Worm (Caenorhabditis elegans): ENCODE results near the gene F25G6.8.

DNA sequence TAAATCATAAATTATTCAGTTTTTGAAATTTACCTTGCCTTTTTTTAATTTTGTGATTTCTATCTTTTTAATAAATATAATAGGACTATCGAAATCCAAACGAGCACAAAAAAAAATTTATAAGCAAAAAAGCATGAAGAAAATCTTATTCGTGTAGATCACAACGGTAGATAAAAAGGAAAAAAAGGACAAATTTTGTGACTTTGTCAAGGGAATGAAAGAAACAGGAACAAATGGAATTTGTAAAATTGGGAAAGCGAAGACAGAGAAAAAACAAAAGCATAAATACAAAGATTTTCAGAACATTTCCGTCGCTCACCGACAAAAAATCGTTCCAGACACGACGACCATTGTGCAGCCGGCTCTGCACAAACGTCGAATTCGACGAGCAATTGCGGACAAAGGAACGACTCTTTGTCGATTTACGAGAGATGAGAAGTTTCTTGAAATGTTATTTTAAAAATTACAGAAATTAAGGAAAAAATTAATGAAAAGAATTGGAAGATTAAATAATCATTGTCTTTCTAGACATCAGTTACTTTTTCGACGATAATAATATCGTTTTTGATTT is 46.1 kb downstream of the F25G6.8 start, which contains the start of gene F45F2.10:
- TF ChIP-seq unc-3 (GFP tag; conservative IDR thresholded peaks at IDR 0.05), result no peak
- TF ChIP-seq unc-3 (tag; optimal IDR thresholded peaks at IDR 0.05), result no peak
- TF ChIP-seq ama-1 (optimal IDR thresholded peaks at IDR 0.05), result no peak
- TF ChIP-seq sox-2 (GFP tag; IDR thresholded peaks at IDR 0.05), result peak; percentile 12; the same call in 1 of the 2 replicates
- TF ChIP-seq nhr-11 (tag; optimal IDR thresholded peaks at IDR 0.05), result no peak
- TF ChIP-seq ceh-6 (GFP tag; optimal IDR thresholded peaks at IDR 0.05), result no peak
- no peak for TF ChIP-seq pha-2 (tag; optimal IDR thresholded peaks at IDR 0.05)
- no peak for TF ChIP-seq ceh-2 (tag; optimal IDR thresholded peaks at IDR 0.05)
- no peak for TF ChIP-seq mec-3 (tag; optimal IDR thresholded peaks at IDR 0.05; ENCODE audit: borderline replicate concordance)
- no peak for TF ChIP-seq hlh-30 (tag; optimal IDR thresholded peaks at IDR 0.05; ENCODE audit: insufficient read depth)
- TF ChIP-seq zip-5 (tag; optimal IDR thresholded peaks at IDR 0.05), result no peak
- TF ChIP-seq lin-11 (tag; optimal IDR thresholded peaks at IDR 0.05), result no peak
- TF ChIP-seq unc-55 (GFP tag; optimal IDR thresholded peaks at IDR 0.05), result no peak
- TF ChIP-seq sdc-2 (tag; optimal IDR thresholded peaks at IDR 0.05), result no peak
- no peak for TF ChIP-seq pag-3 (tag; optimal IDR thresholded peaks at IDR 0.05; ENCODE audit: borderline replicate concordance)
